Worm (Caenorhabditis elegans) whole organism, L1 larva: Measurements from ENCODE around the gene dct-8.

Experiments used
- aly-2 ChIP-seq: fragments of 150-350 bp; optimal IDR thresholded peaks from 2 replicates; lab custom pipeline; 2014; ENCODE audit warnings: missing biosample characterization, missing genetic modification characterization
- elt-3 ChIP-seq, 6 experiments: fragments of 150-350 bp in 1 of 6; sonication (generic microtip); optimal IDR thresholded peaks; 2 replicates each; lab custom pipeline; 2017 to 2018; ENCODE audit warnings: missing biosample characterization in 6 of 6, missing genetic modification characterization in 6 of 6, inconsistent platforms in 1 of 6
- fkh-10 ChIP-seq: sonication (generic microtip); optimal IDR thresholded peaks from 2 replicates; lab custom pipeline; 2017; ENCODE audit warnings: missing biosample characterization, missing genetic modification reagents, missing genetic modification characterization
- lin-39 ChIP-seq: fragments of 150-350 bp; optimal IDR thresholded peaks from 2 replicates; lab custom pipeline; 2014; ENCODE audit warnings: missing biosample characterization, missing genetic modification reagents, missing genetic modification characterization
- nhr-237 ChIP-seq: fragments of 150-350 bp; optimal IDR thresholded peaks from 2 replicates; lab custom pipeline; 2014; ENCODE audit warnings: missing biosample characterization, missing genetic modification characterization
- tlp-1 ChIP-seq: fragments of 150-350 bp; optimal IDR thresholded peaks from 2 replicates; lab custom pipeline; 2014; ENCODE audit warnings: missing biosample characterization, missing genetic modification characterization

- TF ChIP-seq tlp-1 (tag; lab: Kevin White, UChicago) (no peak), aly-2 (tag; lab: Kevin White, UChicago) (no peak), lin-39 (tag; lab: Kevin White, UChicago) (no peak), fkh-10 (GFP tag; lab: Kevin White, UChicago) (no peak), elt-3 (tag; optimal IDR thresholded peaks at IDR 0.05; lab: Kevin White, UChicago) (no peak), nhr-237 (tag; lab: Kevin White, UChicago) (no peak)
These were observed 31.9 kb upstream of the dct-8 start for ce11 chrIV:3862948-3863347.
